Worm (Caenorhabditis elegans): ENCODE results near the gene Y116F11B.13.

DNA sequence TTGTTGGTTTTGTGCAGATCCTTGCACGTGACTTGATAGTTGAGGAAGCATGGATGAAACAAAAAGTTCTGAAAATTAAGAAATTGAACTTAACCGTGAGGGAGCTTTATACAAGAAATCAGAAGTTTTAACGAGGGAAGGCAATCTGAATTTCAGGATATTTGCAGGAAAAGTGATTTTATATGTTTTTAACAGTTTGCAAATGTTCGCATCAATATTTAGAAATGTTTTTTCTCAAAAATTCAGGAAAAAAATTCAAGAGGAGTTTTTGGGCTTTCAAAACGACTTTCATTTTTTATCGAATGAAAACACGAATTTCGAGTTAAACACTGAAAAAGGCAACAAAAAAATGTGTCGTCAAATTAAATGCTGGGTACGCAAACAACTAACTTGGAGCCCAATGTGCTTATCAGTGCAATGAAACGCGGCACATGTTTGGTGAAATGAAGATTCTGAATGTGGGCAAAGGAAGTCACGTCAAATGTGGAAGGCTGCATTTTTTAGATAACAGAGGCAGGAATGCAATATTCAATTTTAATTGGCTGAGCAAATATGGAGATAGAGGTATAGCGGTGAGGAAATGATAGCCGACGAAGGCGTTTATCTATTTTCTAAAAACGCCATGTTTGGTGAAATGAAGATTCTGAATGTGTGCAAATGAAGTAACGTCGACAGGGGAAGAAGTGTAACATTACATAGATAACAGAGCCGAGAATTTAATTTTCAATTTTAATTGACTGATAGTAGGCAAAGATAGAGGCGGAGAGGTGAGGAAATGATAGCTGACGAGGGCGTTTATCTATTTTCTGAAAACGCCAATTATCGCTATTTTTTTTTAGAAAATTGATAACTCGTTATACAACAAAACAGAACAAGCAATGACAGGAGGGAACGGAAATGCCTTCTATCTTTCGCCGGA is 36.8 kb upstream of the Y116F11B.13 start, which contains the start of gene Y116F11B.6:
- TF ChIP-seq M03D4.4 (tag; optimal IDR thresholded peaks at IDR 0.05) (no peak), nhr-237 (tag; optimal IDR thresholded peaks at IDR 0.05) (no peak), unc-39 (tag; optimal IDR thresholded peaks at IDR 0.05) (no peak), tbx-8 (GFP tag; optimal IDR thresholded peaks at IDR 0.05) (no peak), zip-8 (tag; optimal IDR thresholded peaks at IDR 0.05) (no peak), ceh-39 (tag; optimal IDR thresholded peaks at IDR 0.05) (no peak)

Data from whole organism, mixed stage, embryonic.